Worm (Caenorhabditis elegans): ENCODE data around the gene sri-4.

ce11 chrV:782432-782831 lies 34.3 kb downstream of the sri-4 start, which contains the start of gene srab-16:
- no peak for TF ChIP-seq snpc-4 (tag; optimal IDR thresholded peaks at IDR 0.05)
- no peak for TF ChIP-seq C16A3.4 (tag; optimal IDR thresholded peaks at IDR 0.05)
- no peak for TF ChIP-seq nhr-237 (tag; optimal IDR thresholded peaks at IDR 0.05)
- TF ChIP-seq jun-1 (tag; optimal IDR thresholded peaks at IDR 0.05): no peak
- no peak for TF ChIP-seq nhr-90 (tag; optimal IDR thresholded peaks at IDR 0.05; ENCODE audit: poor library complexity)
